Fruit fly (Drosophila melanogaster): ENCODE data around the gene CG42578.

- no peak for TF ChIP-seq ttk (optimal IDR thresholded peaks at IDR 0.05)
- TF ChIP-seq Sin3A (optimal IDR thresholded peaks at IDR 0.05): no peak
These were observed 22.0 kb downstream of the CG42578 start for dm6 chrX:20468192-20468591.

Data from Kc167 (cell line).